Worm (Caenorhabditis elegans) whole organism, L1 larva: ENCODE measurements around the gene E02C12.11.

Experiments used
- C04F5.9 ChIP-seq: sonication (generic microtip); optimal IDR thresholded peaks from 2 replicates; lab custom pipeline; 2016; ENCODE audit warnings: missing genetic modification characterization, missing compliant biosample characterization
- C16A3.4 ChIP-seq: fragments of 150-350 bp; optimal IDR thresholded peaks from 2 replicates; lab custom pipeline; 2014; ENCODE audit warnings: missing biosample characterization, missing genetic modification characterization
- C34B4.2 ChIP-seq: sonication (generic microtip); optimal IDR thresholded peaks from 2 replicates; lab custom pipeline; 2017; ENCODE audit warnings: mild to moderate bottlenecking, missing genetic modification characterization, missing compliant biosample characterization
- F16B12.6 ChIP-seq: fragments of 150-350 bp; optimal IDR thresholded peaks from 2 replicates; lab custom pipeline; 2014; ENCODE audit warnings: missing biosample characterization, missing genetic modification characterization
- Y116A8C.19 ChIP-seq: sonication (generic microtip); optimal IDR thresholded peaks from 2 replicates; lab custom pipeline; 2016; ENCODE audit warnings: missing compliant biosample characterization, missing genetic modification characterization, borderline replicate concordance
- ceh-8 ChIP-seq: fragments of 200-800 bp; sonication (Bioruptor generic); optimal IDR thresholded peaks from 2 replicates; lab custom pipeline; 2018; ENCODE audit warnings: mild to moderate bottlenecking, missing genetic modification characterization, moderate library complexity, missing compliant biosample characterization
- efl-3 ChIP-seq: fragments of 200-800 bp; sonication (Bioruptor generic); optimal IDR thresholded peaks from 2 replicates; lab custom pipeline; 2018; ENCODE audit warnings: mild to moderate bottlenecking, missing genetic modification characterization, missing compliant biosample characterization
- egl-13 ChIP-seq: sonication (generic microtip); optimal IDR thresholded peaks from 2 replicates; lab custom pipeline; 2016; ENCODE audit warnings: missing genotype, missing genetic modification reagents, missing genetic modification characterization, missing compliant biosample characterization
- egl-27 ChIP-seq, 2 experiments: fragments of 150-350 bp in 1 of 2; sonication (generic microtip); optimal IDR thresholded peaks; 3 replicates each; lab custom pipeline; 2017 to 2018; ENCODE audit warnings: missing biosample characterization in 2 of 2, missing genetic modification characterization in 2 of 2, missing genetic modification reagents in 2 of 2
- fkh-10 ChIP-seq: sonication (generic microtip); optimal IDR thresholded peaks from 2 replicates; lab custom pipeline; 2017; ENCODE audit warnings: missing biosample characterization, missing genetic modification reagents, missing genetic modification characterization
- fkh-4 ChIP-seq: sonication (generic microtip); optimal IDR thresholded peaks from 2 replicates; lab custom pipeline; 2016; ENCODE audit warnings: missing compliant biosample characterization, missing genetic modification characterization, borderline replicate concordance
- fkh-8 ChIP-seq: sonication (generic microtip); optimal IDR thresholded peaks from 2 replicates; lab custom pipeline; 2016; ENCODE audit warnings: mild to moderate bottlenecking, missing genetic modification characterization, missing compliant biosample characterization
- fos-1 ChIP-seq: fragments of 150-350 bp; optimal IDR thresholded peaks from 2 replicates; lab custom pipeline; 2014; ENCODE audit warnings: missing biosample characterization, missing genetic modification characterization
- hpl-2 ChIP-seq: fragments of 150-350 bp; optimal IDR thresholded peaks from 2 replicates; lab custom pipeline; 2014; ENCODE audit warnings: missing biosample characterization, missing genetic modification reagents, missing genetic modification characterization
- jun-1 ChIP-seq: fragments of 150-350 bp; optimal IDR thresholded peaks from 2 replicates; lab custom pipeline; 2014; ENCODE audit warnings: missing biosample characterization, missing genetic modification reagents, missing genetic modification characterization
- lin-13 ChIP-seq: fragments of 150-350 bp; optimal IDR thresholded peaks from 2 replicates; lab custom pipeline; 2014; ENCODE audit warnings: missing biosample characterization, missing genetic modification reagents, missing genetic modification characterization
- lin-14 ChIP-seq: fragments of 200-800 bp; sonication (Bioruptor generic); optimal IDR thresholded peaks from 2 replicates; lab custom pipeline; 2018; ENCODE audit warnings: mild to moderate bottlenecking, missing genetic modification characterization, moderate library complexity, missing compliant biosample characterization
- lin-35 ChIP-seq, 2 experiments: fragments of 150-350 bp; optimal IDR thresholded peaks; 2 replicates each; lab custom pipeline; 2014; ENCODE audit warnings: missing biosample characterization in 2 of 2, missing genetic modification characterization in 2 of 2, missing genetic modification reagents in 2 of 2
- lir-3 ChIP-seq: sonication (generic microtip); optimal IDR thresholded peaks from 2 replicates; lab custom pipeline; 2016; ENCODE audit warnings: mild to moderate bottlenecking, missing genetic modification characterization, moderate library complexity, missing compliant biosample characterization; ENCODE audit not compliant: poor library complexity
- lsy-2 ChIP-seq, 2 experiments: fragments of 150-350 bp; optimal IDR thresholded peaks; 2 replicates each; lab custom pipeline; 2014; ENCODE audit warnings: missing biosample characterization in 2 of 2, missing genetic modification characterization in 2 of 2
- mab-9 ChIP-seq: fragments of 200-800 bp; sonication (Bioruptor generic); IDR thresholded peaks from 2 replicates; pipeline ENCODE4 v1.3.6; 2022; ENCODE audit warnings: missing genetic modification reagents, missing genetic modification characterization, missing compliant biosample characterization
- mdl-1 ChIP-seq, 2 experiments: fragments of 150-350 bp; optimal IDR thresholded peaks; 2 replicates each; lab custom pipeline; 2014 to 2017; ENCODE audit warnings: missing biosample characterization in 2 of 2, missing genetic modification characterization in 2 of 2, inconsistent platforms in 1 of 2
- mef-2 ChIP-seq: fragments of 150-350 bp; optimal IDR thresholded peaks from 2 replicates; lab custom pipeline; 2014; ENCODE audit warnings: missing biosample characterization, missing genetic modification characterization
- mep-1 ChIP-seq: fragments of 150-350 bp; optimal IDR thresholded peaks from 2 replicates; lab custom pipeline; 2014; ENCODE audit warnings: missing biosample characterization, missing genetic modification characterization
- nhr-11 ChIP-seq: fragments of 150-350 bp; optimal IDR thresholded peaks from 2 replicates; lab custom pipeline; 2014; ENCODE audit warnings: missing biosample characterization, missing genetic modification characterization
- nhr-19 ChIP-seq: fragments of 200-800 bp; sonication (Bioruptor generic); conservative IDR thresholded peaks from 2 replicates; pipeline ENCODE4 v1.3.6; 2022; ENCODE audit warnings: missing genetic modification characterization, missing compliant biosample characterization
- nhr-20 ChIP-seq: sonication (generic microtip); optimal IDR thresholded peaks from 2 replicates; lab custom pipeline; 2016; ENCODE audit warnings: mild to moderate bottlenecking, missing genetic modification characterization, missing compliant biosample characterization
- nhr-76 ChIP-seq: sonication (generic microtip); optimal IDR thresholded peaks from 2 replicates; lab custom pipeline; 2017; ENCODE audit warnings: missing biosample characterization, missing genetic modification characterization
- pag-3 ChIP-seq: sonication (generic microtip); optimal IDR thresholded peaks from 2 replicates; lab custom pipeline; 2017; ENCODE audit warnings: missing genetic modification characterization, mild to moderate bottlenecking, missing compliant biosample characterization, antibody characterized with exemption, borderline replicate concordance; ENCODE audit not compliant: insufficient read depth
- pqm-1 ChIP-seq: sonication (generic microtip); optimal IDR thresholded peaks from 3 replicates; lab custom pipeline; 2017; ENCODE audit warnings: missing biosample characterization, missing genetic modification characterization
- skn-1 ChIP-seq: fragments of 150-350 bp; optimal IDR thresholded peaks from 2 replicates; lab custom pipeline; 2014; ENCODE audit warnings: missing biosample characterization, missing genetic modification characterization
- snu-23 ChIP-seq: sonication (generic microtip); optimal IDR thresholded peaks from 2 replicates; lab custom pipeline; 2016; ENCODE audit warnings: missing genetic modification characterization, missing compliant biosample characterization
- sox-4 ChIP-seq: sonication (generic microtip); optimal IDR thresholded peaks from 2 replicates; lab custom pipeline; 2016; ENCODE audit warnings: missing genetic modification characterization, missing compliant biosample characterization
- tbx-2 ChIP-seq: sonication (generic microtip); optimal IDR thresholded peaks from 2 replicates; lab custom pipeline; 2016; ENCODE audit warnings: missing genetic modification characterization, missing compliant biosample characterization
- tlp-1 ChIP-seq: fragments of 150-350 bp; optimal IDR thresholded peaks from 2 replicates; lab custom pipeline; 2014; ENCODE audit warnings: missing biosample characterization, missing genetic modification characterization
- unc-62 ChIP-seq: fragments of 150-350 bp; optimal IDR thresholded peaks from 2 replicates; lab custom pipeline; 2014; ENCODE audit warnings: missing biosample characterization, missing genetic modification reagents, missing genetic modification characterization
- unc-86 ChIP-seq: sonication (generic microtip); optimal IDR thresholded peaks from 2 replicates; lab custom pipeline; 2016; ENCODE audit warnings: missing genetic modification characterization, missing compliant biosample characterization
- unc-98 ChIP-seq: fragments of 200-800 bp; sonication (Bioruptor generic); IDR thresholded peaks from 2 replicates; pipeline ENCODE4 v1.3.6; 2022; ENCODE audit warnings: missing genetic modification characterization, missing compliant biosample characterization
- zag-1 ChIP-seq: fragments of 150-350 bp; optimal IDR thresholded peaks from 2 replicates; lab custom pipeline; 2014; ENCODE audit warnings: missing biosample characterization, missing genetic modification characterization
- zip-4 ChIP-seq: fragments of 200-800 bp; sonication (Bioruptor generic); optimal IDR thresholded peaks from 2 replicates; lab custom pipeline; 2018; ENCODE audit warnings: mild to moderate bottlenecking, missing genetic modification characterization, moderate library complexity, missing compliant biosample characterization

E02C12.11 gene

ce11 chrV:9346804-9347203 is 32.9 kb downstream of the E02C12.11 start, which contains the start of the genes K07B1.7 and try-5 (continued):
- TF ChIP-seq pqm-1 (tag; lab: Kevin White, UChicago), result no peak
- no peak for TF ChIP-seq tlp-1
- no peak for TF ChIP-seq hpl-2 (GFP tag; lab: Kevin White, UChicago)
- TF ChIP-seq unc-86 (tag; lab: Kevin White, UChicago), result peak; percentile 26
- TF ChIP-seq lin-14 (GFP tag; lab: Kevin White, UChicago), result peak; percentile 68
- TF ChIP-seq unc-62 (GFP tag; lab: Kevin White, UChicago), result no peak
- peak; percentile 12 for TF ChIP-seq jun-1 (tag; lab: Kevin White, UChicago)
- TF ChIP-seq nhr-11, result peak; percentile 36
- TF ChIP-seq zip-4 (GFP tag; lab: Kevin White, UChicago), result no peak
- no peak for TF ChIP-seq fkh-10 (GFP tag; lab: Kevin White, UChicago)
- no peak for TF ChIP-seq mab-9 (GFP tag; lab: Robert Waterston, UW)
- peak; percentile 53 for TF ChIP-seq nhr-19 (GFP tag; lab: Robert Waterston, UW)
- peak; percentile 34 for TF ChIP-seq ceh-8 (GFP tag; lab: Kevin White, UChicago)
- no peak for TF ChIP-seq Y116A8C.19 (tag; lab: Kevin White, UChicago)
- TF ChIP-seq C34B4.2 (tag; lab: Kevin White, UChicago), result no peak
- TF ChIP-seq C04F5.9 (tag; lab: Kevin White, UChicago), result no peak
- TF ChIP-seq unc-98 (GFP tag; lab: Robert Waterston, UW), result no peak
- TF ChIP-seq fos-1 (tag; lab: Kevin White, UChicago), result no peak
- TF ChIP-seq egl-13 (tag; lab: Kevin White, UChicago), result peak; percentile 25
- no peak for TF ChIP-seq lir-3
- peak; percentile 61 for TF ChIP-seq lin-13 (GFP tag; lab: Kevin White, UChicago)
- TF ChIP-seq fkh-4, result no peak
- peak; percentile 82 for TF ChIP-seq C16A3.4 (tag; lab: Kevin White, UChicago)
- no peak for TF ChIP-seq mef-2
- peak; percentile 67 for TF ChIP-seq mep-1
- TF ChIP-seq zag-1 (tag; lab: Kevin White, UChicago), result no peak
- no peak for TF ChIP-seq egl-27 (tag; optimal IDR thresholded peaks at IDR 0.05; lab: Kevin White, UChicago)
- TF ChIP-seq tbx-2, result peak; percentile 58
- peak; percentile 79 for TF ChIP-seq snu-23 (GFP tag; lab: Kevin White, UChicago)
- TF ChIP-seq sox-4 (tag; lab: Kevin White, UChicago), result no peak
- peak; percentile 43 for TF ChIP-seq fkh-8 (tag; lab: Kevin White, UChicago)
- peak in 1 of 2 experiments; percentile 49 for TF ChIP-seq mdl-1 (tag; optimal IDR thresholded peaks at IDR 0.05; lab: Kevin White, UChicago)
- peak; percentile 68 for TF ChIP-seq nhr-20 (tag; lab: Kevin White, UChicago)
- no peak for TF ChIP-seq nhr-76 (tag; lab: Kevin White, UChicago)
- no peak for TF ChIP-seq efl-3 (GFP tag; lab: Kevin White, UChicago)
- TF ChIP-seq lin-35 (GFP tag; optimal IDR thresholded peaks at IDR 0.05; lab: Kevin White, UChicago), result peak; percentile 99
- no peak for TF ChIP-seq pag-3 (tag; lab: Kevin White, UChicago)
- peak; percentile 73 for TF ChIP-seq skn-1 (tag; lab: Kevin White, UChicago)
- TF ChIP-seq F16B12.6 (tag; lab: Kevin White, UChicago), result peak; percentile 42
- TF ChIP-seq lsy-2 (tag; optimal IDR thresholded peaks at IDR 0.05; lab: Kevin White, UChicago), result peak; percentile 70 to 90
